Fruit fly (Drosophila melanogaster) whole organism, embryonic: ENCODE data around the gene IA-2.

Source experiments
- Abd-B ChIP-seq: fragments of 200-800 bp; sonication (Bioruptor generic); optimal IDR thresholded peaks from 2 replicates; lab custom pipeline; 2018; ENCODE audit warnings: missing biosample characterization, mild to moderate bottlenecking, missing genetic modification characterization, moderate library complexity
- Antp ChIP-seq: fragments of 200-800 bp; sonication (Bioruptor generic); optimal IDR thresholded peaks from 3 replicates; lab custom pipeline; 2016; ENCODE audit warnings: missing biosample characterization, missing genetic modification characterization
- Asciz ChIP-seq: fragments of 200-800 bp; sonication (Bioruptor generic); optimal IDR thresholded peaks from 2 replicates; lab custom pipeline; 2017; ENCODE audit warnings: missing biosample characterization, mild to moderate bottlenecking, missing genetic modification characterization, missing genetic modification reagents
- C15 ChIP-seq: fragments of 200-800 bp; sonication (Bioruptor generic); IDR thresholded peaks from 3 replicates; pipeline ENCODE4 v1.3.6; 2022; ENCODE audit warnings: missing biosample characterization, missing genetic modification characterization
- CG11456 ChIP-seq: fragments of 200-800 bp; sonication (Bioruptor generic); IDR thresholded peaks from 3 replicates; pipeline ENCODE4 v1.3.6; 2022; ENCODE audit warnings: missing biosample characterization, missing genetic modification characterization
- CG11696 ChIP-seq: fragments of 200-800 bp; sonication (Bioruptor generic); IDR thresholded peaks from 2 replicates; pipeline ENCODE4 v1.3.6; 2022; ENCODE audit warnings: missing biosample characterization, missing genetic modification characterization
- CG12219 ChIP-seq: fragments of 200-800 bp; sonication (Bioruptor generic); optimal IDR thresholded peaks from 3 replicates; lab custom pipeline; 2018; ENCODE audit warnings: missing biosample characterization, mild to moderate bottlenecking, missing genetic modification characterization
- CG15011 ChIP-seq: fragments of 200-800 bp; sonication (Bioruptor generic); optimal IDR thresholded peaks from 3 replicates; lab custom pipeline; 2018; ENCODE audit warnings: missing biosample characterization, mild to moderate bottlenecking, missing genetic modification characterization
- CG16863 ChIP-seq: fragments of 200-800 bp; sonication (Bioruptor generic); optimal IDR thresholded peaks from 3 replicates; lab custom pipeline; 2016; ENCODE audit warnings: missing biosample characterization, missing genetic modification characterization
- CG17912 ChIP-seq: fragments of 200-800 bp; sonication (Bioruptor generic); optimal IDR thresholded peaks from 2 replicates; lab custom pipeline; 2018; ENCODE audit warnings: missing biosample characterization, mild to moderate bottlenecking, missing genetic modification characterization
- CG18619 ChIP-seq: fragments of 200-800 bp; sonication (Bioruptor generic); optimal IDR thresholded peaks from 3 replicates; lab custom pipeline; 2017; ENCODE audit warnings: missing biosample characterization, mild to moderate bottlenecking, missing genetic modification characterization
- CG18764 ChIP-seq: fragments of 200-800 bp; sonication (Bioruptor generic); optimal IDR thresholded peaks from 3 replicates; lab custom pipeline; 2016; ENCODE audit warnings: missing biosample characterization, missing genetic modification characterization
- CG2875 ChIP-seq: fragments of 200-800 bp; sonication (Bioruptor generic); optimal IDR thresholded peaks from 2 replicates; lab custom pipeline; 2017; ENCODE audit warnings: missing biosample characterization, mild to moderate bottlenecking, missing genetic modification characterization, missing genetic modification reagents
- CG30431 ChIP-seq: fragments of 200-800 bp; sonication (Bioruptor generic); optimal IDR thresholded peaks from 2 replicates; lab custom pipeline; 2017; ENCODE audit warnings: missing biosample characterization, missing genetic modification characterization
- CG31224 ChIP-seq: fragments of 200-800 bp; sonication (Bioruptor generic); IDR thresholded peaks from 2 replicates; pipeline ENCODE4 v1.3.6; 2022; ENCODE audit warnings: missing biosample characterization, missing genetic modification characterization
- CG31388 ChIP-seq: fragments of 200-800 bp; sonication (Bioruptor generic); optimal IDR thresholded peaks from 2 replicates; lab custom pipeline; 2016; ENCODE audit warnings: missing biosample characterization, missing genetic modification characterization
- CG3163 ChIP-seq: fragments of 200-800 bp; sonication (Bioruptor generic); optimal IDR thresholded peaks from 3 replicates; lab custom pipeline; 2016; ENCODE audit warnings: missing biosample characterization, missing genetic modification characterization
- CG4360 ChIP-seq: fragments of 200-800 bp; sonication (Bioruptor generic); IDR thresholded peaks from 2 replicates; pipeline ENCODE4 v1.3.6; 2022; ENCODE audit warnings: missing biosample characterization, missing genetic modification characterization
- CG6765 ChIP-seq: fragments of 200-800 bp; sonication (Bioruptor generic); optimal IDR thresholded peaks from 3 replicates; lab custom pipeline; 2017; ENCODE audit warnings: missing biosample characterization, mild to moderate bottlenecking, missing genetic modification characterization
- CG7786 ChIP-seq: fragments of 200-800 bp; sonication (Bioruptor generic); optimal IDR thresholded peaks from 2 replicates; lab custom pipeline; 2016; ENCODE audit warnings: missing biosample characterization, missing genetic modification characterization
- CG7839 ChIP-seq: fragments of 200-800 bp; sonication (Bioruptor generic); optimal IDR thresholded peaks from 3 replicates; lab custom pipeline; 2018; ENCODE audit warnings: missing biosample characterization, mild to moderate bottlenecking, missing genetic modification characterization, moderate library complexity
- CG8290 ChIP-seq, 3 experiments: fragments of 200-800 bp; sonication (Bioruptor generic); optimal IDR thresholded peaks; 2 replicates each; lab custom pipeline; 2016 to 2019; ENCODE audit warnings: missing biosample characterization in 3 of 3, missing genetic modification characterization in 3 of 3, mild to moderate bottlenecking in 2 of 3, moderate library complexity in 1 of 3
- CG8388 ChIP-seq: fragments of 200-800 bp; sonication (Bioruptor generic); optimal IDR thresholded peaks from 2 replicates; lab custom pipeline; 2019; ENCODE audit warnings: missing biosample characterization, mild to moderate bottlenecking, missing genetic modification characterization, moderate library complexity
- D19B ChIP-seq: fragments of 200-800 bp; sonication (Bioruptor generic); optimal IDR thresholded peaks from 2 replicates; lab custom pipeline; 2017; ENCODE audit warnings: missing biosample characterization, mild to moderate bottlenecking, missing genetic modification characterization
- Dll ChIP-seq: fragments of 200-800 bp; sonication (Bioruptor generic); IDR thresholded peaks from 4 replicates; pipeline ENCODE4 v1.3.6; 2022; ENCODE audit warnings: missing biosample characterization, missing genetic modification characterization; ENCODE audit not compliant: partially characterized antibody
- Eip74EF ChIP-seq, 2 experiments: fragments of 200-800 bp in 1 of 2; fragments of >200 bp in 1 of 2; sonication (Bioruptor generic) in 1 of 2; optimal IDR thresholded peaks; 2 replicates each; lab custom pipeline; 2017 to 2019; ENCODE audit warnings: missing biosample characterization in 2 of 2, missing genetic modification characterization in 2 of 2, mild to moderate bottlenecking in 1 of 2, moderate library complexity in 1 of 2
- Ets65A ChIP-seq: fragments of 200-800 bp; sonication (Bioruptor generic); peaks from one replicate; lab custom pipeline; 2016; ENCODE audit warnings: missing biosample characterization, missing genetic modification characterization
- Gug ChIP-seq: fragments of 200-800 bp; sonication (Bioruptor generic); IDR thresholded peaks from 4 replicates; pipeline ENCODE4 v1.3.6; 2022; ENCODE audit warnings: missing biosample characterization, missing genetic modification characterization
- Taf1 ChIP-seq: fragments of 200-800 bp; sonication (Bioruptor generic); IDR thresholded peaks from 2 replicates; pipeline ENCODE4 v1.3.6; 2022; ENCODE audit warnings: missing biosample characterization, missing genetic modification characterization
- Xrp1 ChIP-seq: fragments of 200-800 bp; sonication (Bioruptor generic); IDR thresholded peaks from 2 replicates; pipeline ENCODE4 v1.3.6; 2022; ENCODE audit warnings: missing biosample characterization, missing genetic modification characterization
- abd-A ChIP-seq: fragments of 200-800 bp; sonication (Bioruptor generic); optimal IDR thresholded peaks from 3 replicates; lab custom pipeline; 2019; ENCODE audit warnings: missing biosample characterization, mild to moderate bottlenecking, missing genetic modification characterization, moderate library complexity
- ara ChIP-seq: fragments of 200-800 bp; sonication (Bioruptor generic); IDR thresholded peaks from 2 replicates; pipeline ENCODE4 v1.3.6; 2022; ENCODE audit warnings: missing biosample characterization, missing genetic modification characterization
- esg ChIP-seq: fragments of 200-800 bp; sonication (Bioruptor generic); conservative IDR thresholded peaks from 2 replicates; pipeline ENCODE4 v1.3.6; 2022; ENCODE audit warnings: missing biosample characterization, missing genetic modification characterization
- eyg ChIP-seq: fragments of 200-800 bp; sonication (Bioruptor generic); optimal IDR thresholded peaks from 3 replicates; lab custom pipeline; 2016; ENCODE audit warnings: missing biosample characterization, missing genetic modification characterization
- fu2 ChIP-seq: fragments of 200-800 bp; sonication (Bioruptor generic); optimal IDR thresholded peaks from 2 replicates; lab custom pipeline; 2016; ENCODE audit warnings: missing biosample characterization, missing genetic modification characterization
- inv ChIP-seq: fragments of 200-800 bp; sonication (Bioruptor generic); IDR thresholded peaks from 2 replicates; pipeline ENCODE4 v1.3.6; 2022; ENCODE audit warnings: missing biosample characterization, missing genetic modification characterization; ENCODE audit not compliant: partially characterized antibody
- ken ChIP-seq: fragments of 200-800 bp; sonication (Bioruptor generic); IDR thresholded peaks from 3 replicates; pipeline ENCODE4 v1.3.6; 2022; ENCODE audit warnings: missing biosample characterization, missing genetic modification characterization
- knrl ChIP-seq: fragments of 200-800 bp; sonication (Bioruptor generic); IDR thresholded peaks from 3 replicates; pipeline ENCODE4 v1.3.6; 2022; ENCODE audit warnings: missing biosample characterization, missing genetic modification characterization; ENCODE audit not compliant: partially characterized antibody
- lbe ChIP-seq: fragments of 200-800 bp; sonication (Bioruptor generic); optimal IDR thresholded peaks from 2 replicates; lab custom pipeline; 2016; ENCODE audit warnings: missing biosample characterization, mild to moderate bottlenecking, missing genetic modification characterization
- lilli ChIP-seq: fragments of 200-800 bp; sonication (Bioruptor generic); optimal IDR thresholded peaks from 3 replicates; lab custom pipeline; 2016; ENCODE audit warnings: missing biosample characterization, missing genetic modification characterization
- oc ChIP-seq: fragments of 200-800 bp; sonication (Bioruptor generic); optimal IDR thresholded peaks from 2 replicates; lab custom pipeline; 2018; ENCODE audit warnings: missing biosample characterization, mild to moderate bottlenecking, missing genetic modification characterization, moderate library complexity
- pb ChIP-seq: fragments of 200-800 bp; sonication (Bioruptor generic); optimal IDR thresholded peaks from 3 replicates; lab custom pipeline; 2016; ENCODE audit warnings: missing biosample characterization, missing genetic modification characterization
- phol ChIP-seq: fragments of 200-800 bp; sonication (Bioruptor generic); optimal IDR thresholded peaks from 3 replicates; lab custom pipeline; 2018; ENCODE audit warnings: missing biosample characterization, mild to moderate bottlenecking, missing genetic modification characterization, moderate library complexity
- repo ChIP-seq: fragments of 200-800 bp; sonication (Bioruptor generic); optimal IDR thresholded peaks from 2 replicates; lab custom pipeline; 2016; ENCODE audit warnings: missing biosample characterization, missing genetic modification characterization
- scrt ChIP-seq: fragments of 200-800 bp; sonication (Bioruptor generic); optimal IDR thresholded peaks from 2 replicates; lab custom pipeline; 2018; ENCODE audit warnings: missing biosample characterization, mild to moderate bottlenecking, missing genetic modification characterization, moderate library complexity
- sens ChIP-seq: fragments of 200-800 bp; sonication (Bioruptor generic); peaks from one replicate; lab custom pipeline; 2016; ENCODE audit warnings: missing biosample characterization, missing genetic modification characterization
- shn ChIP-seq: fragments of 200-800 bp; sonication (Bioruptor generic); optimal IDR thresholded peaks from 3 replicates; lab custom pipeline; 2016; ENCODE audit warnings: missing biosample characterization, missing genetic modification characterization
- slou ChIP-seq: fragments of 200-800 bp; sonication (Bioruptor generic); optimal IDR thresholded peaks from 3 replicates; lab custom pipeline; 2016; ENCODE audit warnings: missing biosample characterization, missing genetic modification characterization
- stwl ChIP-seq: fragments of 200-800 bp; sonication (Bioruptor generic); optimal IDR thresholded peaks from 3 replicates; lab custom pipeline; 2018; ENCODE audit warnings: missing biosample characterization, mild to moderate bottlenecking, missing genetic modification characterization, moderate library complexity
- tup ChIP-seq: fragments of 200-800 bp; sonication (Bioruptor generic); optimal IDR thresholded peaks from 2 replicates; lab custom pipeline; 2016; ENCODE audit warnings: missing biosample characterization, mild to moderate bottlenecking, missing genetic modification characterization, moderate library complexity
- zen ChIP-seq: fragments of 200-800 bp; sonication (Bioruptor generic); optimal IDR thresholded peaks from 3 replicates; lab custom pipeline; 2018; ENCODE audit warnings: missing biosample characterization, mild to moderate bottlenecking, missing genetic modification characterization, moderate library complexity

Gene IA-2

dm6 chr2L:974105-974504 is 73.7 kb downstream of the IA-2 start (continued):
- TF ChIP-seq CG3163 (GFP tag; lab: Kevin White, UChicago) (no peak), CG12219 (GFP tag; lab: Kevin White, UChicago) (peak; percentile 1), CG6765 (no peak), CG4360 (GFP tag; lab: Robert Waterston, UW) (no peak), Xrp1 (peak; percentile 71), ara (GFP tag; lab: Robert Waterston, UW) (peak; percentile 60; the same call in 1 of the 2 replicates), Eip74EF (GFP tag; optimal IDR thresholded peaks at IDR 0.05; lab: Kevin White, UChicago) (no peak), Dll (no peak), pb (no peak), fu2 (GFP tag; lab: Kevin White, UChicago) (no peak), oc (tag; lab: Kevin White, UChicago) (peak; percentile 69), CG7786 (GFP tag; lab: Kevin White, UChicago) (no peak), CG11696 (GFP tag; lab: Robert Waterston, UW) (no peak), tup (GFP tag; lab: Kevin White, UChicago) (no peak), CG30431 (GFP tag; lab: Kevin White, UChicago) (no peak), CG2875 (GFP tag; lab: Kevin White, UChicago) (peak; percentile 39), Asciz (peak; percentile 68), CG15011 (GFP tag; lab: Kevin White, UChicago) (peak; percentile 27), eyg (no peak), CG18764 (GFP tag; lab: Kevin White, UChicago) (peak; percentile 48), lilli (GFP tag; lab: Kevin White, UChicago) (no peak), ken (GFP tag; lab: Robert Waterston, UW) (0 out of 3 replicates have a peak, but pooled peaks have one; percentile 17), D19B (GFP tag; lab: Kevin White, UChicago) (no peak), abd-A (no peak), shn (peak; percentile 22), CG8388 (GFP tag; lab: Kevin White, UChicago) (no peak), zen (tag; lab: Kevin White, UChicago) (peak; percentile 11), CG11456 (GFP tag; lab: Robert Waterston, UW) (no peak), Ets65A (no peak), Abd-B (no peak), C15 (GFP tag; lab: Robert Waterston, UW) (no peak), phol (tag; lab: Kevin White, UChicago) (no peak), inv (no peak), lbe (GFP tag; lab: Kevin White, UChicago) (no peak), CG18619 (GFP tag; lab: Kevin White, UChicago) (no peak), CG16863 (no peak), stwl (peak; percentile 8), sens (peak; percentile 87), knrl (GFP tag; lab: Robert Waterston, UW) (no peak), Gug (GFP tag; lab: Robert Waterston, UW) (no peak; the same call in 3 of the 4 replicates), scrt (GFP tag; lab: Kevin White, UChicago) (peak; percentile 80), slou (no peak), esg (GFP tag; lab: Robert Waterston, UW) (no peak), Taf1 (GFP tag; lab: Robert Waterston, UW) (no peak), repo (GFP tag; lab: Kevin White, UChicago) (no peak), CG31224 (GFP tag; lab: Robert Waterston, UW) (no peak), CG31388 (no peak), Antp (GFP tag; lab: Kevin White, UChicago) (peak; percentile 18), CG17912 (GFP tag; lab: Kevin White, UChicago) (no peak), CG8290 (GFP tag; optimal IDR thresholded peaks at IDR 0.05; lab: Kevin White, UChicago) (no peak), CG8290 (tag; optimal IDR thresholded peaks at IDR 0.05; lab: Kevin White, UChicago) (peak in 1 of 2 experiments; percentile 7), CG7839 (tag; lab: Kevin White, UChicago) (no peak)
